Worm (Caenorhabditis elegans) whole organism, mixed stage, embryonic: ENCODE results near the gene C36B7.5.

ENCODE experiments used
- M03D4.4 ChIP-seq: sonication (generic microtip); optimal IDR thresholded peaks from 2 replicates; lab custom pipeline; 2017; ENCODE audit warnings: mild to moderate bottlenecking, missing genetic modification characterization, missing compliant biosample characterization
- bed-3 ChIP-seq: fragments of 200-800 bp; sonication (Bioruptor generic); optimal IDR thresholded peaks from 3 replicates; lab custom pipeline; 2018; ENCODE audit warnings: mild to moderate bottlenecking, missing genetic modification characterization, moderate library complexity, missing compliant biosample characterization
- blmp-1 ChIP-seq: fragments of 150-350 bp; optimal IDR thresholded peaks from 2 replicates; lab custom pipeline; 2014; ENCODE audit warnings: missing biosample characterization, missing genetic modification characterization
- ces-1 ChIP-seq: fragments of 150-350 bp; optimal IDR thresholded peaks from 2 replicates; lab custom pipeline; 2014; ENCODE audit warnings: missing biosample characterization, missing genetic modification reagents, missing genetic modification characterization
- ham-2 ChIP-seq: fragments of 200-800 bp; sonication (Bioruptor generic); optimal IDR thresholded peaks from 2 replicates; lab custom pipeline; 2018; ENCODE audit warnings: mild to moderate bottlenecking, missing genetic modification characterization, missing compliant biosample characterization
- lsy-2 ChIP-seq: fragments of 150-350 bp; optimal IDR thresholded peaks from 2 replicates; lab custom pipeline; 2014; ENCODE audit warnings: missing biosample characterization, missing genetic modification characterization
- nhr-237 ChIP-seq: fragments of 150-350 bp; optimal IDR thresholded peaks from 2 replicates; lab custom pipeline; 2014; ENCODE audit warnings: missing biosample characterization, missing genetic modification characterization
- nhr-28 ChIP-seq: fragments of 150-350 bp; optimal IDR thresholded peaks from 2 replicates; lab custom pipeline; 2014; ENCODE audit warnings: missing biosample characterization, missing genetic modification characterization
- snpc-4 ChIP-seq: fragments of 150-350 bp; optimal IDR thresholded peaks from 2 replicates; lab custom pipeline; 2014; ENCODE audit warnings: missing biosample characterization, missing genetic modification characterization
- tbx-8 ChIP-seq: fragments of 200-800 bp; sonication (Bioruptor generic); optimal IDR thresholded peaks from 2 replicates; lab custom pipeline; 2018; ENCODE audit warnings: mild to moderate bottlenecking, missing genetic modification characterization, moderate library complexity, missing compliant biosample characterization
- unc-39 ChIP-seq: fragments of 150-350 bp; optimal IDR thresholded peaks from 2 replicates; lab custom pipeline; 2014; ENCODE audit warnings: missing biosample characterization, missing genetic modification characterization
- unc-62 ChIP-seq: fragments of 150-350 bp; optimal IDR thresholded peaks from 2 replicates; lab custom pipeline; 2014; ENCODE audit warnings: missing biosample characterization, missing genetic modification reagents, missing genetic modification characterization
- zip-8 ChIP-seq: fragments of 150-350 bp; optimal IDR thresholded peaks from 2 replicates; lab custom pipeline; 2014; ENCODE audit warnings: missing biosample characterization, missing genetic modification characterization

Gene C36B7.5

DNA sequence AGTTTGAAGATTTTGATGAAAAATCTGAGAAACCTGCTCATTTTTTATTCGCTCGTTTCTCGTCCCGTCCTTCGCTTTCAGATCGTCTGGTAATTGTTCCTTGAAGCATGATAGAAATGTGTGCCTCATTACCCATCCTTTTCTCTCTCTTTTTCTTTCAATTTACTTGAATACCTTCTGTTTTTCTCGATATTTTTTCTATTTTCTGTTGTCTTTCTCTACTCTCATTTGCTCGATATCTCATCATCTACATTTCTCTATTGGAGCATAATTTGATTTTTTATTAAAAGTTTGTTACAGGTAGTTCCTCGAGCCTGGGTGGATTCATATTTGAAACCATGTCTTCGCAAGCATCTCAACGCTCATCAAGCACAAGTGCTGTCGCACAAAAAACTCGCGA lies 46.0 kb downstream of the C36B7.5 start, which contains the start of gene ubc-17:
ubc-17 (plus strand) TSS at position 301 of the 400 bp plus-strand sequence.
- no peak for TF ChIP-seq ces-1
- no peak for TF ChIP-seq blmp-1 (tag; lab: Kevin White, UChicago)
- TF ChIP-seq nhr-237 (tag; lab: Kevin White, UChicago): no peak
- TF ChIP-seq ham-2 (GFP tag; lab: Kevin White, UChicago): no peak
- TF ChIP-seq unc-62 (GFP tag; lab: Kevin White, UChicago): no peak
- TF ChIP-seq unc-39 (tag; lab: Kevin White, UChicago): no peak
- TF ChIP-seq tbx-8 (GFP tag; lab: Kevin White, UChicago): no peak
- no peak for TF ChIP-seq snpc-4 (tag; lab: Kevin White, UChicago)
- no peak for TF ChIP-seq nhr-28

DNA sequence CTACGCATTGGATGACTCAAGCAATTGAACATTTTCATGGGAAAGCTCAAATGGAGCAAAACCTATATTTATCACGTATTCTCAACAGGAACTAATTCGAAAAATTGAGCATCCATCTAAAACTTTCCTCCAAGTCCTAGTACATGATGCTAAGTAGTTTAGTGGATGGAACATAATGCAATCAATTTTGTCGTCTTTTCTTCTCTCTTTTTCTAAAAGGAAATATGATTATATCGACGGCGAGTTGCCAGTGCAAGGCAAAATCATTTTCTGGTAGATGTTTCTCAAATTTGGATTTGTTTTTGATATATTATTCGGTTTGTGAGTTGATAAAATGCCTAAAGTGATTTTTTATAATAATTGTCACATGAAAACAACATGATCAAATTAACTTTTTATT lies 55.5 kb downstream of the C36B7.5 start:
- TF ChIP-seq bed-3 (GFP tag; lab: Kevin White, UChicago) (no peak), zip-8 (tag; lab: Kevin White, UChicago) (no peak), lsy-2 (tag; lab: Kevin White, UChicago) (no peak), ces-1 (peak; percentile 100), blmp-1 (tag; lab: Kevin White, UChicago) (no peak), M03D4.4 (tag; lab: Kevin White, UChicago) (no peak)
